Worm (Caenorhabditis elegans): ENCODE data around the gene C47E12.13.

DNA sequence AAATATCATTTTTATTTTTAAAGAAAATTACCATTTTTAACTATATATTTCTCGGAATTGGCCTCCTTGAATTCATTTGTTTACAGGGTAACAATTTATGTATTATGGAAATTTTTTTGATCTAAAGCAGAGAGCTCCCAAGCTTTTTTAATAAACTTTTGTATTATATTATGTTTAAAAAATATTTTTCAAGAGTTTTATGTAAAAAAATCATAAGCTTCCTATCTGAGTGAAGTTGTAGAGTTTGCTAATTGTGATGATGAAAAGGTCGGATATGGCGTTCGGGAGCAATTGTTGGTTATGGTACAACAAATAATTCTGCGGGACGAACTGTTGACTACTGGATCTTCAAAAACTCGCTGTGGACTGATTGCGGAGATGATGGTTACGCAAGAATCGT lies 14.6 kb upstream of the C47E12.13 start, which contains the start of gene F44D12.19:
- no peak for TF ChIP-seq nhr-25 (tag; optimal IDR thresholded peaks at IDR 0.05)
- no peak for TF ChIP-seq nhr-77 (tag; optimal IDR thresholded peaks at IDR 0.05)
- TF ChIP-seq elt-3 (tag; optimal IDR thresholded peaks at IDR 0.05) = no peak
- no peak for TF ChIP-seq sem-4 (tag; optimal IDR thresholded peaks at IDR 0.05)
- TF ChIP-seq lin-13 (GFP tag; optimal IDR thresholded peaks at IDR 0.05) = no peak
- no peak for TF ChIP-seq unc-62 (GFP tag; optimal IDR thresholded peaks at IDR 0.05)

Measured in whole organism, L2 larva.